Fruit fly (Drosophila melanogaster) whole organism, wandering third instar larva: ENCODE data around the gene PIG-T.

Source experiments
- CG32264 ChIP-seq: fragments of 200-800 bp; sonication (Bioruptor generic); optimal IDR thresholded peaks from 2 replicates; lab custom pipeline; 2016; ENCODE audit warnings: missing biosample characterization, missing genetic modification characterization
- Dif ChIP-seq: fragments of 200-275, 200-300 bp; sonication (Bioruptor generic); optimal IDR thresholded peaks from 2 replicates; lab custom pipeline; 2018; ENCODE audit warnings: missing biosample characterization, missing genetic modification characterization; ENCODE audit not compliant: partially characterized antibody
- Jra ChIP-seq: sonication (Bioruptor generic); optimal IDR thresholded peaks from 2 replicates; lab custom pipeline; 2016; ENCODE audit warnings: missing biosample characterization, missing genetic modification characterization
- Myc ChIP-seq: fragments of >200 bp; optimal IDR thresholded peaks from 2 replicates; lab custom pipeline; 2017
- Rel ChIP-seq, 2 experiments: fragments of 200-800 bp; sonication (Bioruptor generic) in 1 of 2; optimal IDR thresholded peaks; 2 replicates in 1 of 2; 3 replicates in 1 of 2; lab custom pipeline; 2016 to 2019; ENCODE audit warnings: mild to moderate bottlenecking in 2 of 2, missing biosample characterization in 2 of 2, missing genetic modification characterization in 2 of 2, moderate library complexity in 1 of 2
- Sp1 ChIP-seq: fragments of 200-800 bp; sonication (Bioruptor generic); optimal IDR thresholded peaks from 3 replicates; lab custom pipeline; 2019; ENCODE audit warnings: missing biosample characterization, mild to moderate bottlenecking, missing genetic modification characterization, moderate library complexity
- Vsx2 ChIP-seq: fragments of 200-300, 225-300 bp; sonication (Bioruptor generic); optimal IDR thresholded peaks from 2 replicates; lab custom pipeline; 2018; ENCODE audit warnings: missing biosample characterization, missing genetic modification characterization; ENCODE audit not compliant: partially characterized antibody
- h ChIP-seq: fragments of 200-800 bp; sonication (Bioruptor generic); optimal IDR thresholded peaks from 3 replicates; lab custom pipeline; 2016; ENCODE audit warnings: missing biosample characterization, mild to moderate bottlenecking, missing genetic modification characterization
- pan ChIP-seq: fragments of >200 bp; optimal IDR thresholded peaks from 2 replicates; lab custom pipeline; 2017
- psq ChIP-seq: fragments of 200-800 bp; sonication (Bioruptor generic); optimal IDR thresholded peaks from 3 replicates; lab custom pipeline; 2017; ENCODE audit warnings: missing biosample characterization, mild to moderate bottlenecking, missing genetic modification characterization, moderate library complexity
- tai ChIP-seq: sonication (Bioruptor generic); optimal IDR thresholded peaks from 2 replicates; lab custom pipeline; 2016; ENCODE audit warnings: missing biosample characterization, missing genetic modification characterization

DNA sequence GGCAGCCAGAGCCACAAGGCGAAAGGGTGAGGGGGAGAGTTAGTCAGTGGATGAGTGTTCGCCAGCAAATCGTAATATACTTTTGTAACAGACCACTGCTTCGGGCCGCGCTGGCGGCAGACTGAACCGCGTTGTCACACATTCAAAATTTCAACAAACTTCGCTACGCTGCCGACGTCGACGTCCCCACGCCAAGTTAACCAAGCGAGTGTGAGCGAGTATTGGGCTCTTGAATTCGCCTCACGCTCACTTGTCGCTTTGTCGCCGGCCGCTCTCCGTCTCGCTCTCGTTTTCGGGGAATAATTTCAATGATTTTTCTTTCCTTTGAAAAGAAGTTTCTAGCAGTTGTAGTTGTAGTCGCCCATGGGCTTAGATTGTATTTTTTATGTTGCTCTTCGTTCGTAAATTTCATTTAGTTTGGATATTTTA is 4.5 kb upstream of the PIG-T start, which contains the start of gene lawc:
- TF ChIP-seq CG32264, result peak; percentile 4
- no peak for TF ChIP-seq tai (GFP tag; lab: Kevin White, UChicago)
- peak; percentile 72 for TF ChIP-seq Dif (GFP tag; lab: Kevin White, UChicago)
- TF ChIP-seq pan (lab: Kevin White, UChicago), result no peak
- no peak for TF ChIP-seq Myc
- TF ChIP-seq h (GFP tag; lab: Kevin White, UChicago), result peak; percentile 63
- peak; percentile 86 for TF ChIP-seq Rel (GFP tag; optimal IDR thresholded peaks at IDR 0.05; lab: Kevin White, UChicago)
- TF ChIP-seq Rel (tag; optimal IDR thresholded peaks at IDR 0.05; lab: Kevin White, UChicago), result peak; percentile 65
- TF ChIP-seq Sp1 (GFP tag; lab: Kevin White, UChicago), result peak; percentile 74
- TF ChIP-seq Vsx2 (GFP tag; lab: Kevin White, UChicago), result peak; percentile 73
- peak; percentile 47 for TF ChIP-seq psq (GFP tag; lab: Kevin White, UChicago)
- peak; percentile 61 for TF ChIP-seq Jra
